Worm (Caenorhabditis elegans) whole organism, late embryonic: ENCODE results near the gene unc-82.
"Not testable (repeated sequence)": the region's sequence is repeated elsewhere in the genome, so short reads cannot be mapped to it uniquely, and the experiment has no call there.

Experiments
- F13H6.1 ChIP-seq: sonication (generic microtip); optimal IDR thresholded peaks from 2 replicates; lab custom pipeline; 2016; ENCODE audit warnings: missing genetic modification characterization, missing compliant biosample characterization
- K09A11.1 ChIP-seq: sonication (generic microtip); optimal IDR thresholded peaks from 2 replicates; lab custom pipeline; 2017; ENCODE audit warnings: antibody characterized with exemption, mild to moderate bottlenecking, missing genetic modification characterization, missing compliant biosample characterization; ENCODE audit not compliant: insufficient read depth
- T23F11.4 ChIP-seq: fragments of 200-800 bp; sonication (Bioruptor generic); optimal IDR thresholded peaks from 2 replicates; lab custom pipeline; 2018; ENCODE audit warnings: mild to moderate bottlenecking, missing genetic modification characterization, missing compliant biosample characterization
- Y22D7AL.16 ChIP-seq: sonication (generic microtip); optimal IDR thresholded peaks from 2 replicates; lab custom pipeline; 2016; ENCODE audit warnings: missing genetic modification characterization, missing compliant biosample characterization
- ama-1 ChIP-seq: fragments of 150-350 bp; optimal IDR thresholded peaks from 2 replicates; lab custom pipeline; 2014
- ceh-18 ChIP-seq: sonication (generic microtip); optimal IDR thresholded peaks from 2 replicates; lab custom pipeline; 2016; ENCODE audit warnings: missing genetic modification characterization, missing compliant biosample characterization
- ceh-30 ChIP-seq: fragments of 150-350 bp; optimal IDR thresholded peaks from 2 replicates; lab custom pipeline; 2014; ENCODE audit warnings: missing biosample characterization, missing genetic modification characterization
- ceh-31 ChIP-seq: sonication (generic microtip); optimal IDR thresholded peaks from 2 replicates; lab custom pipeline; 2016; ENCODE audit warnings: missing genetic modification characterization, missing compliant biosample characterization
- ceh-45 ChIP-seq: fragments of 200-800 bp; sonication (Bioruptor generic); IDR thresholded peaks from 2 replicates; pipeline ENCODE4 v1.3.6; 2022; ENCODE audit warnings: missing genetic modification reagents, missing genetic modification characterization, missing compliant biosample characterization
- ceh-6 ChIP-seq: fragments of 200-800 bp; sonication (Bioruptor generic); optimal IDR thresholded peaks from 2 replicates; lab custom pipeline; 2018; ENCODE audit warnings: mild to moderate bottlenecking, missing genetic modification characterization, missing compliant biosample characterization
- ceh-9 ChIP-seq: sonication (generic microtip); optimal IDR thresholded peaks from 2 replicates; lab custom pipeline; 2016; ENCODE audit warnings: mild to moderate bottlenecking, missing genetic modification characterization, inconsistent platforms, missing compliant biosample characterization
- che-1 ChIP-seq: sonication (generic microtip); optimal IDR thresholded peaks from 2 replicates; lab custom pipeline; 2016; ENCODE audit warnings: mild to moderate bottlenecking, missing genetic modification characterization, missing compliant biosample characterization
- dmd-4 ChIP-seq: sonication (generic microtip); optimal IDR thresholded peaks from 2 replicates; lab custom pipeline; 2016; ENCODE audit warnings: borderline replicate concordance, missing genetic modification characterization, missing compliant biosample characterization
- dve-1 ChIP-seq: sonication (generic microtip); optimal IDR thresholded peaks from 2 replicates; lab custom pipeline; 2017; ENCODE audit warnings: antibody characterized with exemption, mild to moderate bottlenecking, missing genetic modification characterization, missing compliant biosample characterization
- elt-2 ChIP-seq: sonication (generic microtip); optimal IDR thresholded peaks from 2 replicates; lab custom pipeline; 2016; ENCODE audit warnings: missing genetic modification reagents, missing genetic modification characterization, missing compliant biosample characterization
- elt-4 ChIP-seq: sonication (generic microtip); optimal IDR thresholded peaks from 2 replicates; lab custom pipeline; 2016; ENCODE audit warnings: missing genetic modification characterization, missing compliant biosample characterization
- ets-4 ChIP-seq: sonication (generic microtip); optimal IDR thresholded peaks from 2 replicates; lab custom pipeline; 2016; ENCODE audit warnings: missing genetic modification characterization, missing compliant biosample characterization
- eyg-1 ChIP-seq: sonication (generic microtip); optimal IDR thresholded peaks from 2 replicates; lab custom pipeline; 2016; ENCODE audit warnings: missing genotype, missing genetic modification characterization, missing compliant biosample characterization
- fax-1 ChIP-seq: sonication (generic microtip); optimal IDR thresholded peaks from 2 replicates; lab custom pipeline; 2016; ENCODE audit warnings: missing genotype, missing genetic modification characterization, missing compliant biosample characterization
- fkh-10 ChIP-seq: fragments of 150-350 bp; optimal IDR thresholded peaks from 2 replicates; lab custom pipeline; 2014; ENCODE audit warnings: missing biosample characterization, missing genetic modification reagents, missing genetic modification characterization
- hlh-13 ChIP-seq: fragments of 200-800 bp; sonication (Bioruptor generic); optimal IDR thresholded peaks from 2 replicates; lab custom pipeline; 2018; ENCODE audit warnings: mild to moderate bottlenecking, missing genetic modification characterization, missing compliant biosample characterization
- hlh-15 ChIP-seq: sonication (generic microtip); optimal IDR thresholded peaks from 2 replicates; lab custom pipeline; 2016; ENCODE audit warnings: missing genetic modification characterization, missing compliant biosample characterization
- hlh-30 ChIP-seq: sonication (generic microtip); optimal IDR thresholded peaks from 2 replicates; lab custom pipeline; 2017; ENCODE audit warnings: antibody characterized with exemption, missing genetic modification characterization, missing compliant biosample characterization; ENCODE audit not compliant: insufficient read depth
- hlh-6 ChIP-seq: sonication (generic microtip); optimal IDR thresholded peaks from 2 replicates; lab custom pipeline; 2016; ENCODE audit warnings: missing genotype, missing genetic modification characterization, missing compliant biosample characterization
- lin-11 ChIP-seq: fragments of 200-800 bp; sonication (Bioruptor generic); optimal IDR thresholded peaks from 2 replicates; lab custom pipeline; 2018; ENCODE audit warnings: mild to moderate bottlenecking, missing genetic modification characterization, missing compliant biosample characterization
- madf-2 ChIP-seq: sonication (generic microtip); optimal IDR thresholded peaks from 2 replicates; lab custom pipeline; 2017; ENCODE audit warnings: missing genetic modification characterization, missing compliant biosample characterization
- mec-3 ChIP-seq: sonication (generic microtip); optimal IDR thresholded peaks from 2 replicates; lab custom pipeline; 2016; ENCODE audit warnings: borderline replicate concordance, missing genetic modification characterization, missing compliant biosample characterization
- nfya-1 ChIP-seq: sonication (generic microtip); optimal IDR thresholded peaks from 2 replicates; lab custom pipeline; 2017; ENCODE audit warnings: missing genetic modification characterization, mild to moderate bottlenecking, missing compliant biosample characterization, antibody characterized with exemption, moderate library complexity
- pag-3 ChIP-seq: sonication (generic microtip); optimal IDR thresholded peaks from 2 replicates; lab custom pipeline; 2016; ENCODE audit warnings: missing compliant biosample characterization, missing genetic modification characterization, borderline replicate concordance
- pax-1 ChIP-seq: fragments of 150-350 bp; optimal IDR thresholded peaks from 2 replicates; lab custom pipeline; 2014; ENCODE audit warnings: missing biosample characterization, missing genetic modification characterization
- pha-4 ChIP-seq: fragments of 150-350 bp; optimal IDR thresholded peaks from 2 replicates; lab custom pipeline; 2018; ENCODE audit warnings: missing biosample characterization, missing genetic modification reagents, missing genetic modification characterization
- pqm-1 ChIP-seq: sonication (generic microtip); optimal IDR thresholded peaks from 2 replicates; lab custom pipeline; 2016; ENCODE audit warnings: missing genetic modification characterization, missing compliant biosample characterization
- ref-2 ChIP-seq: sonication (generic microtip); optimal IDR thresholded peaks from 2 replicates; lab custom pipeline; 2016; ENCODE audit warnings: missing genetic modification characterization, missing compliant biosample characterization
- rnt-1 ChIP-seq: sonication (generic microtip); optimal IDR thresholded peaks from 2 replicates; lab custom pipeline; 2016; ENCODE audit warnings: missing genetic modification characterization, missing compliant biosample characterization
- sdc-2 ChIP-seq: sonication (generic microtip); optimal IDR thresholded peaks from 2 replicates; lab custom pipeline; 2016; ENCODE audit warnings: missing genotype, missing genetic modification characterization, missing compliant biosample characterization
- sox-2 ChIP-seq: fragments of 200-800 bp; sonication (Bioruptor generic); IDR thresholded peaks from 2 replicates; pipeline ENCODE4 v1.3.6; 2022; ENCODE audit warnings: missing genetic modification reagents, missing genetic modification characterization, missing compliant biosample characterization
- sox-4 ChIP-seq: sonication (generic microtip); optimal IDR thresholded peaks from 2 replicates; lab custom pipeline; 2017; ENCODE audit warnings: mild to moderate bottlenecking, missing genetic modification characterization, inconsistent platforms, missing compliant biosample characterization
- unc-55 ChIP-seq: sonication (generic microtip); optimal IDR thresholded peaks from 2 replicates; lab custom pipeline; 2017; ENCODE audit warnings: missing biosample characterization, missing genetic modification reagents, missing genetic modification characterization
- unc-86 ChIP-seq: sonication (generic microtip); optimal IDR thresholded peaks from 2 replicates; lab custom pipeline; 2016; ENCODE audit warnings: missing genetic modification characterization, missing compliant biosample characterization

unc-82 gene

ce11 chrIV:7424198-7424597 is at the start of gene unc-82:
Gene unc-82 (plus strand): TSS chrIV:7424498.
- TF ChIP-seq ceh-6 (GFP tag; lab: Kevin White, UChicago) (no peak), ceh-9 (tag; lab: Kevin White, UChicago) (no peak), lin-11 (tag; lab: Kevin White, UChicago) (no peak), eyg-1 (tag; lab: Kevin White, UChicago) (no peak), hlh-13 (GFP tag; lab: Kevin White, UChicago) (no peak), ets-4 (tag; lab: Kevin White, UChicago) (no peak), sox-2 (no peak), mec-3 (tag; lab: Kevin White, UChicago) (no peak), ceh-45 (GFP tag; lab: Robert Waterston, UW) (no peak), fkh-10 (GFP tag; lab: Kevin White, UChicago) (no peak), dmd-4 (tag; lab: Kevin White, UChicago) (no peak), fax-1 (no peak), madf-2 (no peak)

- TF ChIP-seq hlh-15 (tag; lab: Kevin White, UChicago); elt-2; T23F11.4 (GFP tag; lab: Kevin White, UChicago): not testable (repeated sequence)
Observed at ce11 chrIV:7374847-7375246, 49.5 kb upstream of the unc-82 start, which contains the start of gene T12B3.3. Gene T12B3.3 (plus strand): TSS chrIV:7375147.

- TF ChIP-seq F13H6.1 (tag; lab: Kevin White, UChicago): no peak
- no peak for TF ChIP-seq hlh-6 (tag; lab: Kevin White, UChicago)
- TF ChIP-seq ref-2: no peak
- TF ChIP-seq K09A11.1 (tag; lab: Kevin White, UChicago): no peak
- no peak for TF ChIP-seq pag-3
- no peak for TF ChIP-seq ceh-31 (tag; lab: Kevin White, UChicago)
- TF ChIP-seq hlh-30 (tag; lab: Kevin White, UChicago): no peak
- TF ChIP-seq che-1 (tag; lab: Kevin White, UChicago): no peak
- no peak for TF ChIP-seq mec-3 (tag; lab: Kevin White, UChicago)
- no peak for TF ChIP-seq pqm-1 (tag; lab: Kevin White, UChicago)
- TF ChIP-seq Y22D7AL.16 (tag; lab: Kevin White, UChicago): no peak
- no peak for TF ChIP-seq nfya-1 (tag; lab: Kevin White, UChicago)
- TF ChIP-seq elt-4 (tag; lab: Kevin White, UChicago): no peak
- no peak for TF ChIP-seq ets-4 (tag; lab: Kevin White, UChicago)
Observed at ce11 chrIV:7376511-7376910, 47.8 kb upstream of the unc-82 start, which contains the start of gene T12B3.2. Gene T12B3.2 (plus strand): TSS chrIV:7376811.

ce11 chrIV:7381754-7382153 is 42.5 kb upstream of the unc-82 start, which contains the start of gene ptp-8:
Gene ptp-8 (plus strand): TSS chrIV:7382054.
- no peak for TF ChIP-seq unc-86 (tag; lab: Kevin White, UChicago)

ce11 chrIV:7386835-7387551 is 37.3 kb upstream of the unc-82 start:
- no peak for TF ChIP-seq eyg-1 (tag; lab: Kevin White, UChicago)
- no peak for TF ChIP-seq ceh-9 (tag; lab: Kevin White, UChicago)
- no peak for TF ChIP-seq pag-3
- no peak for TF ChIP-seq ceh-30 (tag; lab: Kevin White, UChicago)
- TF ChIP-seq hlh-30 (tag; lab: Kevin White, UChicago): peak; percentile 53
- peak; percentile 78 for TF ChIP-seq ceh-18 (tag; lab: Kevin White, UChicago)
- TF ChIP-seq ceh-45 (GFP tag; lab: Robert Waterston, UW): no peak
- peak; percentile 32 for TF ChIP-seq dmd-4 (tag; lab: Kevin White, UChicago)
- peak; percentile 89 for TF ChIP-seq unc-55
- TF ChIP-seq hlh-6 (tag; lab: Kevin White, UChicago): no peak
- peak; percentile 54 for TF ChIP-seq nfya-1 (tag; lab: Kevin White, UChicago)
- TF ChIP-seq ama-1 (lab: Kevin White, UChicago): no peak
- peak; percentile 13 for TF ChIP-seq fax-1
- TF ChIP-seq elt-2: no peak
- TF ChIP-seq pha-4 (tag; lab: Kevin White, UChicago): no peak
- TF ChIP-seq fkh-10 (GFP tag; lab: Kevin White, UChicago): no peak
- TF ChIP-seq Y22D7AL.16 (tag; lab: Kevin White, UChicago): no peak
- TF ChIP-seq pax-1: no peak
- TF ChIP-seq sox-4: no peak
- peak; percentile 83 for TF ChIP-seq ceh-31 (tag; lab: Kevin White, UChicago)
- no peak for TF ChIP-seq T23F11.4 (GFP tag; lab: Kevin White, UChicago)
- peak; percentile 15 for TF ChIP-seq dve-1 (tag; lab: Kevin White, UChicago)
- TF ChIP-seq ets-4 (tag; lab: Kevin White, UChicago): no peak
- peak; percentile 74 for TF ChIP-seq rnt-1 (tag; lab: Kevin White, UChicago)
- no peak for TF ChIP-seq mec-3 (tag; lab: Kevin White, UChicago)
- peak; percentile 25 for TF ChIP-seq sdc-2 (tag; lab: Kevin White, UChicago)
- peak; percentile 46 for TF ChIP-seq ref-2
